Worm (Caenorhabditis elegans) whole organism, midembryonic: Measurements from ENCODE around the gene agmo-1.

Experiments
- T22C8.4 ChIP-seq: fragments of 200-800 bp; sonication (Bioruptor generic); IDR thresholded peaks from 2 replicates; pipeline ENCODE4 v1.3.6; 2022; ENCODE audit warnings: missing genetic modification characterization, missing compliant biosample characterization
- tab-1 ChIP-seq: fragments of 200-800 bp; sonication (Bioruptor generic); IDR thresholded peaks from 2 replicates; pipeline ENCODE4 v1.3.6; 2022; ENCODE audit warnings: missing genetic modification characterization, missing compliant biosample characterization
- ztf-23 ChIP-seq: fragments of 200-800 bp; sonication (Bioruptor generic); IDR thresholded peaks from 2 replicates; pipeline ENCODE4 v1.3.6; 2022; ENCODE audit warnings: missing genetic modification reagents, missing genetic modification characterization, missing compliant biosample characterization

DNA sequence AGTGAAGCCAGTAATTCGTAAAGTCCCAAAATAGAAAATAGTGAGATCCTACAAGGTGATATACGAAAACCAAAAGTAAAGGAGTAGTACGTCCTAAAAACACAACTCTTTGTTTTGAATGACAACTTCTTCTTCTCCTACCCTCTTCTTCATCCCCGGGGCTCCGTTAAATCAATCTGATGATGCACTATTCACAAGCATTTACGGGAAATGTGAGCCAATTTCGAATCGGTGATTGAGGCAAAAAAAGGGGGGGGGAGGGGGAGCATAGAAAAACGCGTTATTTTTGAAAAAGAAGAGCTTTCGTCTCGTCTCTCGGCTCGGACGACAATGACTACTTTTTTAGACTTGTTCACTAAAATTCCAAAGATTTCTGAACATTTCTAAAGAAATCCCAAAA is 14.5 kb downstream of the agmo-1 start:
- TF ChIP-seq tab-1 (no peak), ztf-23 (no peak), T22C8.4 (GFP tag; lab: Robert Waterston, UW) (no peak)
